Worm (Caenorhabditis elegans) whole organism, L3 larva: ENCODE measurements around the gene npr-25.
A peak's percentile ranks its signal among the peaks of the same experiment; 100 is the strongest.

ENCODE experiments used
- R02D3.7 ChIP-seq: fragments of 150-350 bp; optimal IDR thresholded peaks from 2 replicates; lab custom pipeline; 2014; ENCODE audit warnings: missing biosample characterization, missing genetic modification characterization
- ZK546.5 ChIP-seq: sonication (generic microtip); optimal IDR thresholded peaks from 2 replicates; lab custom pipeline; 2017; ENCODE audit warnings: missing biosample characterization, missing genetic modification characterization
- aly-2 ChIP-seq: fragments of 150-350 bp; optimal IDR thresholded peaks from 2 replicates; lab custom pipeline; 2014; ENCODE audit warnings: missing biosample characterization, missing genetic modification characterization
- ama-1 ChIP-seq: fragments of 150-350 bp; optimal IDR thresholded peaks from 2 replicates; lab custom pipeline; 2018
- ceh-9 ChIP-seq: sonication (generic microtip); optimal IDR thresholded peaks from 2 replicates; lab custom pipeline; 2018; ENCODE audit warnings: missing biosample characterization, missing genetic modification characterization
- egl-5 ChIP-seq: fragments of 150-350 bp; optimal IDR thresholded peaks from 2 replicates; lab custom pipeline; 2017; ENCODE audit warnings: missing biosample characterization, missing genetic modification reagents, missing genetic modification characterization, inconsistent platforms
- elt-2 ChIP-seq: sonication (generic microtip); optimal IDR thresholded peaks from 2 replicates; lab custom pipeline; 2016; ENCODE audit warnings: missing genetic modification reagents, mild to moderate bottlenecking, missing genetic modification characterization, missing compliant biosample characterization
- elt-3 ChIP-seq, 3 experiments: fragments of 150-350 bp in 1 of 3; sonication (generic microtip) in 2 of 3; optimal IDR thresholded peaks; 2 replicates in 2 of 3; 4 replicates in 1 of 3; lab custom pipeline; 2014 to 2017; ENCODE audit warnings: missing biosample characterization in 3 of 3, missing genetic modification characterization in 3 of 3
- eor-1 ChIP-seq, 2 experiments: fragments of 150-350 bp; optimal IDR thresholded peaks; 2 replicates each; lab custom pipeline; 2014 to 2018; ENCODE audit warnings: missing biosample characterization in 2 of 2, missing genetic modification characterization in 2 of 2
- fkh-10 ChIP-seq: sonication (generic microtip); optimal IDR thresholded peaks from 2 replicates; lab custom pipeline; 2017; ENCODE audit warnings: missing biosample characterization, missing genetic modification reagents, missing genetic modification characterization
- fkh-2 ChIP-seq: fragments of 150-350 bp; optimal IDR thresholded peaks from 2 replicates; lab custom pipeline; 2014; ENCODE audit warnings: missing biosample characterization, missing genetic modification reagents, missing genetic modification characterization
- fos-1 ChIP-seq: fragments of 150-350 bp; optimal IDR thresholded peaks from 2 replicates; lab custom pipeline; 2014; ENCODE audit warnings: missing biosample characterization, missing genetic modification characterization
- hmg-11 ChIP-seq: sonication (generic microtip); optimal IDR thresholded peaks from 2 replicates; lab custom pipeline; 2016; ENCODE audit warnings: missing genetic modification characterization, missing compliant biosample characterization
- jun-1 ChIP-seq: fragments of 150-350 bp; optimal IDR thresholded peaks from 2 replicates; lab custom pipeline; 2014; ENCODE audit warnings: missing biosample characterization, missing genetic modification reagents, missing genetic modification characterization
- lin-15B ChIP-seq: fragments of 150-350 bp; optimal IDR thresholded peaks from 2 replicates; lab custom pipeline; 2014; ENCODE audit warnings: missing biosample characterization, missing genetic modification characterization
- lin-39 ChIP-seq: fragments of 150-350 bp; optimal IDR thresholded peaks from 2 replicates; lab custom pipeline; 2018; ENCODE audit warnings: missing biosample characterization, missing genetic modification reagents, missing genetic modification characterization
- lsy-12 ChIP-seq: sonication (generic microtip); optimal IDR thresholded peaks from 2 replicates; lab custom pipeline; 2016; ENCODE audit warnings: mild to moderate bottlenecking, missing genetic modification characterization, missing compliant biosample characterization
- mml-1 ChIP-seq: fragments of 150-350 bp; sonication (generic microtip); optimal IDR thresholded peaks from 3 replicates; lab custom pipeline; 2014; ENCODE audit warnings: missing biosample characterization, missing genetic modification characterization
- nfya-1 ChIP-seq: sonication (generic microtip); optimal IDR thresholded peaks from 2 replicates; lab custom pipeline; 2017; ENCODE audit warnings: missing genetic modification characterization, mild to moderate bottlenecking, missing compliant biosample characterization, antibody characterized with exemption, moderate library complexity; ENCODE audit not compliant: insufficient read depth
- nhr-12 ChIP-seq: fragments of 150-350 bp; optimal IDR thresholded peaks from 2 replicates; lab custom pipeline; 2014; ENCODE audit warnings: missing biosample characterization, missing genetic modification characterization
- nhr-23 ChIP-seq: fragments of 150-350 bp; optimal IDR thresholded peaks from 2 replicates; lab custom pipeline; 2014; ENCODE audit warnings: missing biosample characterization, missing genetic modification reagents, missing genetic modification characterization
- nhr-237 ChIP-seq: fragments of 150-350 bp; optimal IDR thresholded peaks from 2 replicates; lab custom pipeline; 2014; ENCODE audit warnings: missing biosample characterization, missing genetic modification characterization
- nhr-25 ChIP-seq: sonication (generic microtip); optimal IDR thresholded peaks from 2 replicates; lab custom pipeline; 2017; ENCODE audit warnings: missing biosample characterization, missing genetic modification characterization
- nhr-28 ChIP-seq: fragments of 150-350 bp; optimal IDR thresholded peaks from 2 replicates; lab custom pipeline; 2014; ENCODE audit warnings: missing biosample characterization, missing genetic modification characterization
- nhr-43 ChIP-seq: sonication (generic microtip); optimal IDR thresholded peaks from 2 replicates; lab custom pipeline; 2016; ENCODE audit warnings: mild to moderate bottlenecking, missing genetic modification characterization, missing compliant biosample characterization; ENCODE audit not compliant: poor library complexity, severe bottlenecking
- nhr-67 ChIP-seq: fragments of 150-350 bp; optimal IDR thresholded peaks from 2 replicates; lab custom pipeline; 2014; ENCODE audit warnings: missing biosample characterization, missing genetic modification characterization
- pha-4 ChIP-seq: fragments of 150-350 bp; optimal IDR thresholded peaks from 2 replicates; lab custom pipeline; 2014; ENCODE audit warnings: missing biosample characterization, missing genetic modification reagents, missing genetic modification characterization
- pqm-1 ChIP-seq: fragments of 150-350 bp; optimal IDR thresholded peaks from 2 replicates; lab custom pipeline; 2017; ENCODE audit warnings: missing biosample characterization, missing genetic modification characterization, inconsistent platforms
- sea-2 ChIP-seq: fragments of 150-350 bp; sonication (generic microtip); optimal IDR thresholded peaks from 4 replicates; lab custom pipeline; 2014; ENCODE audit warnings: missing biosample characterization, missing genetic modification reagents, missing genetic modification characterization
- skn-1 ChIP-seq: fragments of 150-350 bp; optimal IDR thresholded peaks from 2 replicates; lab custom pipeline; 2014; ENCODE audit warnings: missing biosample characterization, missing genetic modification characterization
- snpc-4 ChIP-seq: fragments of 150-350 bp; optimal IDR thresholded peaks from 2 replicates; lab custom pipeline; 2014; ENCODE audit warnings: missing biosample characterization, missing genetic modification characterization
- tbx-2 ChIP-seq: sonication (generic microtip); optimal IDR thresholded peaks from 2 replicates; lab custom pipeline; 2016; ENCODE audit warnings: mild to moderate bottlenecking, missing genetic modification characterization, missing compliant biosample characterization
- unc-39 ChIP-seq: sonication (generic microtip); optimal IDR thresholded peaks from 4 replicates; lab custom pipeline; 2017; ENCODE audit warnings: missing biosample characterization, missing genetic modification characterization
- unc-62 ChIP-seq: fragments of 150-350 bp; sonication (generic microtip); optimal IDR thresholded peaks from 4 replicates; lab custom pipeline; 2014; ENCODE audit warnings: missing biosample characterization, missing genetic modification reagents, missing genetic modification characterization
- zag-1 ChIP-seq: fragments of 150-350 bp; optimal IDR thresholded peaks from 2 replicates; lab custom pipeline; 2014; ENCODE audit warnings: missing biosample characterization, missing genetic modification characterization
- ztf-11 ChIP-seq: fragments of 150-350 bp; optimal IDR thresholded peaks from 2 replicates; lab custom pipeline; 2014; ENCODE audit warnings: missing biosample characterization, missing genetic modification characterization
- ztf-4 ChIP-seq: fragments of 150-350 bp; optimal IDR thresholded peaks from 2 replicates; lab custom pipeline; 2014; ENCODE audit warnings: missing biosample characterization, missing genetic modification characterization

The npr-25 gene

ce11 chrV:11334193-11334592, 18.6 kb downstream of the npr-25 start, which contains the start of gene T02E9.6:
TSS of gene T02E9.6 (minus strand) at chrV:11334293.
- TF ChIP-seq elt-2 = no peak
- no peak for TF ChIP-seq snpc-4
- TF ChIP-seq nhr-23 (tag; lab: Kevin White, UChicago) = no peak
- no peak for TF ChIP-seq ZK546.5 (tag; lab: Kevin White, UChicago)
- no peak for TF ChIP-seq nhr-67
- TF ChIP-seq ama-1 = no peak
- no peak for TF ChIP-seq pha-4
- no peak for TF ChIP-seq nhr-237 (tag; lab: Kevin White, UChicago)
- no peak for TF ChIP-seq nhr-43 (tag; lab: Kevin White, UChicago)
- TF ChIP-seq ztf-11 (tag; lab: Kevin White, UChicago) = no peak
- TF ChIP-seq nhr-12 (tag; lab: Kevin White, UChicago) = no peak

ce11 chrV:11329100-11329499, 23.7 kb downstream of the npr-25 start, which contains the start of gene F47G9.6:
TSS of gene F47G9.6 (plus strand) at chrV:11329400.
- TF ChIP-seq ztf-4 (tag; lab: Kevin White, UChicago) (no peak), egl-5 (tag; lab: Kevin White, UChicago) (no peak), nhr-67 (no peak), sea-2 (GFP tag; lab: Kevin White, UChicago) (no peak), zag-1 (tag; lab: Kevin White, UChicago) (no peak), lin-39 (tag; lab: Kevin White, UChicago) (no peak), snpc-4 (no peak), nfya-1 (tag; lab: Kevin White, UChicago) (no peak), fkh-10 (no peak), ceh-9 (tag; lab: Kevin White, UChicago) (no peak), nhr-237 (tag; lab: Kevin White, UChicago) (no peak), elt-3 (tag; optimal IDR thresholded peaks at IDR 0.05; lab: Kevin White, UChicago) (no peak), tbx-2 (tag; lab: Kevin White, UChicago) (no peak), pqm-1 (no peak), skn-1 (tag; lab: Kevin White, UChicago) (no peak), unc-62 (GFP tag; lab: Kevin White, UChicago) (no peak), ztf-11 (tag; lab: Kevin White, UChicago) (no peak), eor-1 (tag; optimal IDR thresholded peaks at IDR 0.05; lab: Kevin White, UChicago) (no peak), pha-4 (no peak)

ce11 chrV:11326914-11327367, 25.9 kb downstream of the npr-25 start, which contains the start of gene tmed-10:
TSS of gene tmed-10 (minus strand) at chrV:11326964.
- TF ChIP-seq nhr-237 (tag; lab: Kevin White, UChicago) = no peak
- TF ChIP-seq fos-1 (tag; lab: Kevin White, UChicago) = no peak
- no peak for TF ChIP-seq nhr-28 (tag; lab: Kevin White, UChicago)
- peak; percentile 64 for TF ChIP-seq lin-39 (tag; lab: Kevin White, UChicago)
- TF ChIP-seq unc-39 (tag; lab: Kevin White, UChicago) = no peak
- TF ChIP-seq R02D3.7 (tag; lab: Kevin White, UChicago) = no peak
- peak; percentile 82 for TF ChIP-seq pha-4
- peak; percentile 34 for TF ChIP-seq hmg-11
- no peak for TF ChIP-seq mml-1 (tag; lab: Kevin White, UChicago)
- TF ChIP-seq skn-1 (tag; lab: Kevin White, UChicago) = no peak
- peak; percentile 80 for TF ChIP-seq lin-15B
- TF ChIP-seq nhr-25 (tag; lab: Kevin White, UChicago) = peak; percentile 57
- peak; percentile 72 for TF ChIP-seq nfya-1 (tag; lab: Kevin White, UChicago)
- no peak for TF ChIP-seq lsy-12 (tag; lab: Kevin White, UChicago)
- no peak for TF ChIP-seq ama-1
- TF ChIP-seq snpc-4 = peak; percentile 69
- peak; percentile 3 for TF ChIP-seq egl-5 (tag; lab: Kevin White, UChicago)
- TF ChIP-seq pqm-1 = no peak
- TF ChIP-seq nhr-23 (tag; lab: Kevin White, UChicago) = peak; percentile 36
- no peak for TF ChIP-seq sea-2 (GFP tag; lab: Kevin White, UChicago)
- TF ChIP-seq elt-2 = peak; percentile 50
- no peak for TF ChIP-seq aly-2 (tag; lab: Kevin White, UChicago)

ce11 chrV:11323720-11324119, 29.1 kb downstream of the npr-25 start, which contains the start of gene str-141:
TSS of gene str-141 (minus strand) at chrV:11323820.
- TF ChIP-seq pha-4 = no peak
- no peak for TF ChIP-seq fos-1 (tag; lab: Kevin White, UChicago)
- no peak for TF ChIP-seq jun-1 (tag; lab: Kevin White, UChicago)
- TF ChIP-seq R02D3.7 (tag; lab: Kevin White, UChicago) = no peak
- no peak for TF ChIP-seq snpc-4
- no peak for TF ChIP-seq nhr-25 (tag; lab: Kevin White, UChicago)
- no peak for TF ChIP-seq aly-2 (tag; lab: Kevin White, UChicago)
- TF ChIP-seq lsy-12 (tag; lab: Kevin White, UChicago) = no peak
- TF ChIP-seq nhr-23 (tag; lab: Kevin White, UChicago) = no peak
- TF ChIP-seq hmg-11 = no peak
- no peak for TF ChIP-seq fkh-2
